Comparison of ENCODE assay signal across 3 fruit fly cellular contexts in the genomic region with DNA sequence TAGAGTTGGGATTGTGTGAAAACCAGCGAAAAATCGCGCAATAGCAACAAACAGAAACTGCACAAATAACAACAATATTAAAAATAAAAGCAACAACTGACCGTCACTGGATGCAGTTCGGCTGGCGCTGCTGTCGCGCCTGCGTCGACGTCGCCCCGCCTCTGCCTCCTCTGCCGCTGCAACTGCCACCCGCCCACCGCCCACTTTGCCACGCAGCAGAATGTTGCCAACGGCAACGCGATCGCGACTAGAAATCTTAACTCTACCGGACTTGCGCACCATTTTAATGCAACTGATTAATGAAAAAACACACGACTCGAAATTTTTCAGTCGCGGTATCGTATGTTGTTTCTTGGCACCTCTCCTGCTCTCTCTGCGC.
A peak's percentile ranks its signal among the peaks of the same experiment; 100 is the strongest.
TF ChIP-seq lines count a peak whose summit lies in the region.

No protein-coding gene starts in this region.

- TF ChIP-seq CTCF in whole organism, embryonic (GFP tag; optimal IDR thresholded peaks at IDR 0.05; lab: Kevin White, UChicago) = no peak

TF ChIP-seq in whole organism, adult, 20 proteins besides CTCF, POLR2A, EP300 and RAD21:
- TF ChIP-seq cnc (optimal IDR thresholded peaks at IDR 0.05; lab: Kevin White, UChicago) (peak in 1 of 2 experiments; percentile 33), cic (GFP tag; optimal IDR thresholded peaks at IDR 0.05; lab: Kevin White, UChicago) (peak; percentile 45), CG1620 (GFP tag; optimal IDR thresholded peaks at IDR 0.05; lab: Kevin White, UChicago) (no peak), Mnt (GFP tag; optimal IDR thresholded peaks at IDR 0.05; lab: Kevin White, UChicago) (no peak)

TF ChIP-seq in whole organism, embryonic, 481 proteins besides CTCF, POLR2A, EP300 and RAD21:
- TF ChIP-seq ci (GFP tag; IDR thresholded peaks at IDR 0.05; lab: Robert Waterston, UW) (peak; percentile 47; the same call in 2 of the 3 replicates), sim (GFP tag; IDR thresholded peaks at IDR 0.05; lab: Robert Waterston, UW) (peak; percentile 30; the same call in 1 of the 2 replicates), Dll (GFP tag; IDR thresholded peaks at IDR 0.05; lab: Robert Waterston, UW; ENCODE audit: partially characterized antibody) (0 out of 4 replicates have a peak, but pooled peaks have one; percentile 28), rib (GFP tag; IDR thresholded peaks at IDR 0.05; lab: Robert Waterston, UW) (0 out of 2 replicates have a peak, but pooled peaks have one; percentile 31), Opbp (GFP tag; IDR thresholded peaks at IDR 0.05; lab: Robert Waterston, UW; ENCODE audit: partially characterized antibody) (0 out of 3 replicates have a peak, but pooled peaks have one; percentile 34), chinmo (GFP tag; IDR thresholded peaks at IDR 0.05; lab: Robert Waterston, UW; ENCODE audit: partially characterized antibody) (peak; percentile 37; the same call in 1 of the 4 replicates), Nf-YC (tag; optimal IDR thresholded peaks at IDR 0.05; lab: Kevin White, UChicago) (no peak), pros (GFP tag; optimal IDR thresholded peaks at IDR 0.05; lab: Kevin White, UChicago) (no peak), odd (GFP tag; optimal IDR thresholded peaks at IDR 0.05; lab: Kevin White, UChicago) (no peak), ato (GFP tag; IDR thresholded peaks at IDR 0.05; lab: Robert Waterston, UW; ENCODE audit: partially characterized antibody) (no peak), CG6175 (GFP tag; IDR thresholded peaks at IDR 0.05; lab: Robert Waterston, UW) (peak; percentile 71; the same call in 2 of the 3 replicates), crol (GFP tag; IDR thresholded peaks at IDR 0.05; lab: Robert Waterston, UW) (peak; percentile 79), h (optimal IDR thresholded peaks at IDR 0.05; lab: Kevin White, UChicago) (no peak), chm (GFP tag; IDR thresholded peaks at IDR 0.05; lab: Robert Waterston, UW) (peak; percentile 36; the same call in 1 of the 2 replicates), CG11456 (GFP tag; IDR thresholded peaks at IDR 0.05; lab: Robert Waterston, UW) (0 out of 3 replicates have a peak, but pooled peaks have one; percentile 35), cwo (GFP tag; optimal IDR thresholded peaks at IDR 0.05; lab: Kevin White, UChicago) (no peak), Ets97D (GFP tag; optimal IDR thresholded peaks at IDR 0.05; lab: Kevin White, UChicago) (no peak), CG7963 (GFP tag; IDR thresholded peaks at IDR 0.05; lab: Robert Waterston, UW; ENCODE audit: partially characterized antibody) (peak; percentile 8; the same call in 1 of the 3 replicates), CG10979 (tag; optimal IDR thresholded peaks at IDR 0.05; lab: Kevin White, UChicago) (no peak), CG9215 (GFP tag; IDR thresholded peaks at IDR 0.05; lab: Robert Waterston, UW) (no peak), CG1602 (GFP tag; optimal IDR thresholded peaks at IDR 0.05; lab: Kevin White, UChicago) (no peak), CG16779 (GFP tag; IDR thresholded peaks at IDR 0.05; lab: Robert Waterston, UW) (no peak), Bgb (GFP tag; IDR thresholded peaks at IDR 0.05; lab: Robert Waterston, UW; ENCODE audit: partially characterized antibody) (0 out of 2 replicates have a peak, but pooled peaks have one; percentile 18), CG4707 (GFP tag; optimal IDR thresholded peaks at IDR 0.05; lab: Kevin White, UChicago) (no peak), ken (GFP tag; IDR thresholded peaks at IDR 0.05; lab: Robert Waterston, UW) (0 out of 3 replicates have a peak, but pooled peaks have one; percentile 25)

TF ChIP-seq in whole organism, wandering third instar larva, 38 proteins besides CTCF, POLR2A, EP300 and RAD21:
- TF ChIP-seq HLH106 (tag; optimal IDR thresholded peaks at IDR 0.05; lab: Kevin White, UChicago) (no peak), CG9705 (GFP tag; optimal IDR thresholded peaks at IDR 0.05; lab: Kevin White, UChicago) (no peak), br (GFP tag; optimal IDR thresholded peaks at IDR 0.05; lab: Kevin White, UChicago) (no peak), Dif (GFP tag; optimal IDR thresholded peaks at IDR 0.05; lab: Kevin White, UChicago; ENCODE audit: partially characterized antibody) (peak; percentile 9), h (GFP tag; optimal IDR thresholded peaks at IDR 0.05; lab: Kevin White, UChicago) (no peak), jim (GFP tag; optimal IDR thresholded peaks at IDR 0.05; lab: Kevin White, UChicago) (no peak), Rel (GFP tag; optimal IDR thresholded peaks at IDR 0.05; lab: Kevin White, UChicago) (no peak), Rel (tag; optimal IDR thresholded peaks at IDR 0.05; lab: Kevin White, UChicago) (peak; percentile 75), Hr83 (GFP tag; optimal IDR thresholded peaks at IDR 0.05; lab: Kevin White, UChicago; ENCODE audit: poor library complexity, severe bottlenecking) (peak; percentile 13), ey (GFP tag; optimal IDR thresholded peaks at IDR 0.05; lab: Kevin White, UChicago) (no peak), brk (GFP tag; optimal IDR thresholded peaks at IDR 0.05; lab: Kevin White, UChicago) (no peak)
